Fruit fly (Drosophila melanogaster) whole organism, embryonic: ENCODE data around the gene Tmhs.
A peak's percentile ranks its signal among the peaks of the same experiment; 100 is the strongest.

Source experiments
- Atf3 ChIP-seq: fragments of 200-800 bp; sonication (Bioruptor generic); optimal IDR thresholded peaks from 3 replicates; lab custom pipeline; 2016; ENCODE audit warnings: missing biosample characterization, missing genetic modification characterization
- CG10274 ChIP-seq: fragments of 200-800 bp; sonication (Bioruptor generic); optimal IDR thresholded peaks from 3 replicates; lab custom pipeline; 2017; ENCODE audit warnings: missing biosample characterization, mild to moderate bottlenecking, missing genetic modification characterization
- CG11247 ChIP-seq: fragments of 200-800 bp; sonication (Bioruptor generic); IDR thresholded peaks from 2 replicates; pipeline ENCODE4 v1.3.6; 2022; ENCODE audit warnings: missing biosample characterization, missing genetic modification characterization
- CG12155 ChIP-seq: fragments of 200-800 bp; sonication (Bioruptor generic); optimal IDR thresholded peaks from 3 replicates; lab custom pipeline; 2016; ENCODE audit warnings: missing biosample characterization, missing genetic modification characterization
- CG13123 ChIP-seq: fragments of 200-800 bp; sonication (Bioruptor generic); optimal IDR thresholded peaks from 2 replicates; lab custom pipeline; 2016; ENCODE audit warnings: missing biosample characterization, missing genetic modification characterization
- CG13287 ChIP-seq: fragments of 200-800 bp; sonication (Bioruptor generic); IDR thresholded peaks from 2 replicates; pipeline ENCODE4 v1.3.6; 2022; ENCODE audit warnings: missing biosample characterization, missing genetic modification characterization; ENCODE audit not compliant: partially characterized antibody
- CG17328 ChIP-seq: fragments of 200-800 bp; sonication (Bioruptor generic); IDR thresholded peaks from 2 replicates; pipeline ENCODE4 v1.3.6; 2022; ENCODE audit warnings: missing biosample characterization, missing genetic modification characterization
- CG17359 ChIP-seq: fragments of 200-800 bp; sonication (Bioruptor generic); optimal IDR thresholded peaks from 3 replicates; lab custom pipeline; 2018; ENCODE audit warnings: missing biosample characterization, mild to moderate bottlenecking, missing genetic modification characterization, moderate library complexity
- CG2199 ChIP-seq: fragments of 200-800 bp; sonication (Bioruptor generic); IDR thresholded peaks from 3 replicates; pipeline ENCODE4 v1.3.6; 2022; ENCODE audit warnings: missing biosample characterization, missing genetic modification characterization
- CG2678 ChIP-seq: fragments of 200-800 bp; sonication (Bioruptor generic); optimal IDR thresholded peaks from 3 replicates; lab custom pipeline; 2019; ENCODE audit warnings: missing biosample characterization, mild to moderate bottlenecking, missing genetic modification characterization, moderate library complexity
- CG2712 ChIP-seq: fragments of 200-800 bp; optimal IDR thresholded peaks from 3 replicates; lab custom pipeline; 2019; ENCODE audit warnings: missing biosample characterization, mild to moderate bottlenecking, missing genetic modification characterization, moderate library complexity
- CG3065 ChIP-seq: fragments of 200-800 bp; sonication (Bioruptor generic); optimal IDR thresholded peaks from 2 replicates; lab custom pipeline; 2016; ENCODE audit warnings: missing biosample characterization, missing genetic modification characterization
- CG3838 ChIP-seq: fragments of 200-800 bp; sonication (Bioruptor generic); optimal IDR thresholded peaks from 3 replicates; lab custom pipeline; 2016; ENCODE audit warnings: missing biosample characterization, missing genetic modification characterization
- CG4820 ChIP-seq: fragments of 200-800 bp; sonication (Bioruptor generic); optimal IDR thresholded peaks from 3 replicates; lab custom pipeline; 2016; ENCODE audit warnings: missing biosample characterization, missing genetic modification characterization
- CG5245 ChIP-seq: fragments of 200-800 bp; sonication (Bioruptor generic); optimal IDR thresholded peaks from 3 replicates; lab custom pipeline; 2016; ENCODE audit warnings: missing biosample characterization, missing genetic modification characterization
- CG5953 ChIP-seq: fragments of 200-800 bp; sonication (Bioruptor generic); IDR thresholded peaks from 2 replicates; pipeline ENCODE4 v1.3.6; 2022; ENCODE audit warnings: missing biosample characterization, missing genetic modification characterization
- CG6654 ChIP-seq: fragments of 200-800 bp; sonication (Bioruptor generic); optimal IDR thresholded peaks from 2 replicates; lab custom pipeline; 2017; ENCODE audit warnings: missing biosample characterization, mild to moderate bottlenecking, missing genetic modification characterization
- CG6813 ChIP-seq: fragments of 200-800 bp; sonication (Bioruptor generic); optimal IDR thresholded peaks from 2 replicates; lab custom pipeline; 2017; ENCODE audit warnings: missing biosample characterization, missing genetic modification characterization, mild to moderate bottlenecking, moderate library complexity, missing genetic modification reagents
- CG9932 ChIP-seq: fragments of 200-800 bp; sonication (Bioruptor generic); IDR thresholded peaks from 2 replicates; pipeline ENCODE4 v1.3.6; 2022; ENCODE audit warnings: missing biosample characterization, missing genetic modification characterization
- CoRest ChIP-seq: fragments of 200-800 bp; sonication (Bioruptor generic); optimal IDR thresholded peaks from 3 replicates; lab custom pipeline; 2018; ENCODE audit warnings: missing biosample characterization, mild to moderate bottlenecking, missing genetic modification characterization, moderate library complexity
- Dad ChIP-seq: fragments of 200-800 bp; sonication (Bioruptor generic); optimal IDR thresholded peaks from 3 replicates; lab custom pipeline; 2016; ENCODE audit warnings: missing biosample characterization, missing genetic modification characterization
- Dip2 ChIP-seq: fragments of 200-800 bp; sonication (Bioruptor generic); IDR thresholded peaks from 2 replicates; pipeline ENCODE4 v1.3.6; 2022; ENCODE audit warnings: missing biosample characterization, missing genetic modification characterization
- E2f2 ChIP-seq: fragments of 200-800 bp; sonication (Bioruptor generic); IDR thresholded peaks from 2 replicates; pipeline ENCODE4 v1.3.6; 2022; ENCODE audit warnings: missing biosample characterization, missing genetic modification characterization
- Eip74EF ChIP-seq, 2 experiments: fragments of 200-800 bp in 1 of 2; fragments of >200 bp in 1 of 2; sonication (Bioruptor generic) in 1 of 2; optimal IDR thresholded peaks; 2 replicates each; lab custom pipeline; 2017 to 2019; ENCODE audit warnings: missing biosample characterization in 2 of 2, missing genetic modification characterization in 2 of 2, mild to moderate bottlenecking in 1 of 2, moderate library complexity in 1 of 2
- Fer1 ChIP-seq: fragments of 200-800 bp; sonication (Bioruptor generic); optimal IDR thresholded peaks from 2 replicates; lab custom pipeline; 2017; ENCODE audit warnings: missing biosample characterization, mild to moderate bottlenecking, missing genetic modification characterization
- HLH54F ChIP-seq: fragments of 200-800 bp; sonication (Bioruptor generic); optimal IDR thresholded peaks from 3 replicates; lab custom pipeline; 2016; ENCODE audit warnings: missing biosample characterization, missing genetic modification characterization
- Hr78 ChIP-seq, 2 experiments: fragments of 200-800 bp in 1 of 2; fragments of >200 bp in 1 of 2; sonication (Bioruptor generic) in 1 of 2; optimal IDR thresholded peaks; 2 replicates each; lab custom pipeline; 2017 to 2019; ENCODE audit warnings: missing biosample characterization in 2 of 2, missing genetic modification characterization in 2 of 2, mild to moderate bottlenecking in 1 of 2, moderate library complexity in 1 of 2
- Lhr ChIP-seq: fragments of 200-800 bp; sonication (Bioruptor generic); optimal IDR thresholded peaks from 3 replicates; lab custom pipeline; 2017; ENCODE audit warnings: mild to moderate bottlenecking, missing biosample characterization, missing genetic modification reagents, missing genetic modification characterization
- Myb ChIP-seq: fragments of 200-800 bp; sonication (Bioruptor generic); optimal IDR thresholded peaks from 2 replicates; lab custom pipeline; 2016; ENCODE audit warnings: missing biosample characterization, missing genetic modification characterization
- ac ChIP-seq: fragments of 200-800 bp; sonication (Bioruptor generic); optimal IDR thresholded peaks from 3 replicates; lab custom pipeline; 2017; ENCODE audit warnings: missing biosample characterization, mild to moderate bottlenecking, missing genetic modification characterization
- gcm2 ChIP-seq: fragments of 200-800 bp; sonication (Bioruptor generic); optimal IDR thresholded peaks from 2 replicates; lab custom pipeline; 2016; ENCODE audit warnings: missing biosample characterization, missing genetic modification characterization
- jigr1 ChIP-seq: fragments of 200-800 bp; sonication (Bioruptor generic); IDR thresholded peaks from 3 replicates; pipeline ENCODE4 v1.3.6; 2022; ENCODE audit warnings: missing biosample characterization, missing genetic modification characterization
- jing ChIP-seq: fragments of 200-800 bp; sonication (Bioruptor generic); optimal IDR thresholded peaks from 2 replicates; lab custom pipeline; 2018; ENCODE audit warnings: missing biosample characterization, mild to moderate bottlenecking, missing genetic modification characterization
- nmo ChIP-seq: fragments of 200-800 bp; sonication (Bioruptor generic); optimal IDR thresholded peaks from 2 replicates; lab custom pipeline; 2018; ENCODE audit warnings: missing biosample characterization, mild to moderate bottlenecking, missing genetic modification characterization, moderate library complexity
- odd ChIP-seq: fragments of 200-800 bp; sonication (Bioruptor generic); optimal IDR thresholded peaks from 2 replicates; lab custom pipeline; 2017; ENCODE audit warnings: missing biosample characterization, mild to moderate bottlenecking, missing genetic modification characterization
- pan ChIP-seq, 4 experiments: fragments of >200 bp in 3 of 4; fragments of 200-800 bp in 1 of 4; sonication (Bioruptor generic) in 1 of 4; optimal IDR thresholded peaks in 3 of 4; IDR thresholded peaks in 1 of 4; 2 replicates each; pipeline versions ENCODE4 v1.3.6 to Lab custom; 2017 to 2022; ENCODE audit warnings: missing biosample characterization in 2 of 4, missing genetic modification characterization in 2 of 4, mixed read lengths in 1 of 4
- pfk ChIP-seq: fragments of 200-800 bp; sonication (Bioruptor generic); optimal IDR thresholded peaks from 2 replicates; lab custom pipeline; 2018; ENCODE audit warnings: missing biosample characterization, mild to moderate bottlenecking, missing genetic modification characterization, moderate library complexity
- pros ChIP-seq: fragments of 200-800 bp; sonication (Bioruptor generic); optimal IDR thresholded peaks from 3 replicates; lab custom pipeline; 2019; ENCODE audit warnings: missing biosample characterization, mild to moderate bottlenecking, missing genetic modification characterization, moderate library complexity
- row ChIP-seq: fragments of 200-800 bp; sonication (Bioruptor generic); IDR thresholded peaks from 3 replicates; pipeline ENCODE4 v1.3.6; 2022; ENCODE audit warnings: missing biosample characterization, missing genetic modification characterization
- scrt ChIP-seq: fragments of 200-800 bp; sonication (Bioruptor generic); optimal IDR thresholded peaks from 2 replicates; lab custom pipeline; 2018; ENCODE audit warnings: missing biosample characterization, mild to moderate bottlenecking, missing genetic modification characterization, moderate library complexity
- slp2 ChIP-seq: fragments of 200-800 bp; sonication (Bioruptor generic); optimal IDR thresholded peaks from 2 replicates; lab custom pipeline; 2016; ENCODE audit warnings: missing biosample characterization, missing genetic modification characterization
- sob ChIP-seq: fragments of 200-800 bp; sonication (Bioruptor generic); IDR thresholded peaks from 2 replicates; pipeline ENCODE4 v1.3.6; 2022; ENCODE audit warnings: missing biosample characterization, missing genetic modification characterization
- toy ChIP-seq: fragments of 200-800 bp; sonication (Bioruptor generic); IDR thresholded peaks from 2 replicates; pipeline ENCODE4 v1.3.6; 2022; ENCODE audit warnings: missing biosample characterization, missing genetic modification characterization
- trh ChIP-seq: fragments of 200-800 bp; sonication (Bioruptor generic); optimal IDR thresholded peaks from 2 replicates; lab custom pipeline; 2016; ENCODE audit warnings: missing biosample characterization, missing genetic modification characterization
- tx ChIP-seq: fragments of 200-800 bp; sonication (Bioruptor generic); optimal IDR thresholded peaks from 2 replicates; lab custom pipeline; 2016; ENCODE audit warnings: missing biosample characterization, missing genetic modification characterization
- zfh1 ChIP-seq: fragments of 200-800 bp; sonication (Bioruptor generic); IDR thresholded peaks from 3 replicates; pipeline ENCODE4 v1.3.6; 2022; ENCODE audit warnings: missing biosample characterization, missing genetic modification characterization

The Tmhs gene

dm6 chr3L:1855491-1855890, 30.0 kb upstream of the Tmhs start, which contains the start of gene CNMa:
TSS of gene CNMa (minus strand) at chr3L:1855591.
- TF ChIP-seq CoRest (tag; lab: Kevin White, UChicago) (no peak), Dad (GFP tag; lab: Kevin White, UChicago) (no peak), CG10274 (GFP tag; lab: Kevin White, UChicago) (peak; percentile 21), Hr78 (GFP tag; optimal IDR thresholded peaks at IDR 0.05; lab: Kevin White, UChicago) (peak in 1 of 2 experiments; percentile 35)

- TF ChIP-seq pan (optimal IDR thresholded peaks at IDR 0.05; lab: Kevin White, UChicago) (no peak), pan (GFP tag; optimal IDR thresholded peaks at IDR 0.05 in 1 of 2, IDR thresholded peaks at IDR 0.05 in 1 of 2) (peak in 1 of 2 experiments; percentile 38), odd (GFP tag; lab: Kevin White, UChicago) (no peak), CG9932 (GFP tag; lab: Robert Waterston, UW) (peak; percentile 89), scrt (GFP tag; lab: Kevin White, UChicago) (no peak), CG5245 (no peak), sob (GFP tag; lab: Robert Waterston, UW) (peak; percentile 78), CG13123 (peak; percentile 54), tx (GFP tag; lab: Kevin White, UChicago) (peak; percentile 77), pros (GFP tag; lab: Kevin White, UChicago) (no peak), CG4820 (GFP tag; lab: Kevin White, UChicago) (peak; percentile 50), trh (GFP tag; lab: Kevin White, UChicago) (no peak), CG2199 (GFP tag; lab: Robert Waterston, UW) (no peak), CG5953 (GFP tag; lab: Robert Waterston, UW) (no peak), slp2 (GFP tag; lab: Kevin White, UChicago) (peak; percentile 62), pfk (GFP tag; lab: Kevin White, UChicago) (no peak), jigr1 (GFP tag; lab: Robert Waterston, UW) (no peak), Fer1 (GFP tag; lab: Kevin White, UChicago) (peak; percentile 78), CG2712 (tag; lab: Kevin White, UChicago) (peak; percentile 73), CG2678 (tag; lab: Kevin White, UChicago) (peak; percentile 79), CG12155 (peak; percentile 76), HLH54F (GFP tag; lab: Kevin White, UChicago) (peak; percentile 89), nmo (GFP tag; lab: Kevin White, UChicago) (peak; percentile 88), Atf3 (GFP tag; lab: Kevin White, UChicago) (peak; percentile 72), Eip74EF (GFP tag; optimal IDR thresholded peaks at IDR 0.05; lab: Kevin White, UChicago) (no peak), zfh1 (peak; percentile 39; the same call in 1 of the 3 replicates), CG11247 (GFP tag; lab: Robert Waterston, UW) (peak; percentile 8; the same call in 1 of the 2 replicates), Myb (GFP tag; lab: Kevin White, UChicago) (peak; percentile 52), gcm2 (peak; percentile 39), E2f2 (GFP tag; lab: Robert Waterston, UW) (peak; percentile 94), CG6654 (GFP tag; lab: Kevin White, UChicago) (no peak), CG17328 (no peak), CG6813 (no peak), CG3838 (peak; percentile 26), CG17359 (tag; lab: Kevin White, UChicago) (peak; percentile 63), toy (no peak), CG3065 (GFP tag; lab: Kevin White, UChicago) (peak; percentile 39), Dip2 (GFP tag; lab: Robert Waterston, UW) (no peak), ac (GFP tag; lab: Kevin White, UChicago) (no peak), Lhr (peak; percentile 80), jing (GFP tag; lab: Kevin White, UChicago) (peak; percentile 43), CG13287 (peak; percentile 15; the same call in 1 of the 2 replicates), row (GFP tag; lab: Robert Waterston, UW) (peak; percentile 92)
Observed at dm6 chr3L:1856467-1857350, 28.7 kb upstream of the Tmhs start, which contains the start of gene CG12024. TSS of gene CG12024 (plus strand) at chr3L:1857165.
